Worm (Caenorhabditis elegans) whole organism, L4/young adult: ENCODE results near the gene msrp-5.

Source experiments
- W03F9.2 ChIP-seq: fragments of 150-350 bp; optimal IDR thresholded peaks from 2 replicates; lab custom pipeline; 2014; ENCODE audit warnings: missing biosample characterization, missing genetic modification characterization
- dao-5 ChIP-seq: sonication (generic microtip); optimal IDR thresholded peaks from 2 replicates; lab custom pipeline; 2016; ENCODE audit warnings: missing genotype, missing genetic modification characterization, moderate library complexity, missing compliant biosample characterization
- him-1 ChIP-seq: sonication (generic microtip); optimal IDR thresholded peaks from 2 replicates; lab custom pipeline; 2016; ENCODE audit warnings: missing genotype, missing genetic modification reagents, missing genetic modification characterization, missing compliant biosample characterization

- TF ChIP-seq him-1 (tag; lab: Kevin White, UChicago): no peak
- TF ChIP-seq W03F9.2 (tag; lab: Kevin White, UChicago): no peak
- TF ChIP-seq dao-5 (tag; lab: Kevin White, UChicago): no peak
Measured at ce11 chrII:2605319-2605718, 11.4 kb upstream of the msrp-5 start, which contains the start of gene sri-77.
